Fruit fly (Drosophila melanogaster) whole organism, embryonic: Measurements from ENCODE around the gene CG34353.

Experiments
- Antp ChIP-seq: fragments of 200-800 bp; sonication (Bioruptor generic); optimal IDR thresholded peaks from 3 replicates; lab custom pipeline; 2016; ENCODE audit warnings: missing biosample characterization, missing genetic modification characterization
- B-H1 ChIP-seq: fragments of 200-800 bp; sonication (Bioruptor generic); IDR thresholded peaks from 3 replicates; pipeline ENCODE4 v1.3.6; 2022; ENCODE audit warnings: missing biosample characterization, missing genetic modification characterization
- BtbVII ChIP-seq: fragments of 200-800 bp; sonication (Bioruptor generic); optimal IDR thresholded peaks from 3 replicates; lab custom pipeline; 2017; ENCODE audit warnings: missing biosample characterization, mild to moderate bottlenecking, missing genetic modification characterization
- CG1024 ChIP-seq: fragments of 200-800 bp; sonication (Bioruptor generic); IDR thresholded peaks from 2 replicates; pipeline ENCODE4 v1.3.6; 2022; ENCODE audit warnings: missing biosample characterization, missing genetic modification characterization
- CG11456 ChIP-seq: fragments of 200-800 bp; sonication (Bioruptor generic); IDR thresholded peaks from 3 replicates; pipeline ENCODE4 v1.3.6; 2022; ENCODE audit warnings: missing biosample characterization, missing genetic modification characterization
- CG11723 ChIP-seq: fragments of 200-800 bp; sonication (Bioruptor generic); optimal IDR thresholded peaks from 2 replicates; lab custom pipeline; 2017; ENCODE audit warnings: missing biosample characterization, mild to moderate bottlenecking, missing genetic modification characterization
- CG12299 ChIP-seq: fragments of 200-800 bp; sonication (Bioruptor generic); optimal IDR thresholded peaks from 2 replicates; lab custom pipeline; 2018; ENCODE audit warnings: missing biosample characterization, mild to moderate bottlenecking, missing genetic modification characterization
- CG17328 ChIP-seq: fragments of 200-800 bp; sonication (Bioruptor generic); IDR thresholded peaks from 2 replicates; pipeline ENCODE4 v1.3.6; 2022; ENCODE audit warnings: missing biosample characterization, missing genetic modification characterization
- CG17912 ChIP-seq: fragments of 200-800 bp; sonication (Bioruptor generic); optimal IDR thresholded peaks from 2 replicates; lab custom pipeline; 2018; ENCODE audit warnings: missing biosample characterization, mild to moderate bottlenecking, missing genetic modification characterization
- CG18011 ChIP-seq: fragments of 200-800 bp; sonication (Bioruptor generic); optimal IDR thresholded peaks from 2 replicates; lab custom pipeline; 2017; ENCODE audit warnings: missing biosample characterization, missing genetic modification characterization, mild to moderate bottlenecking, moderate library complexity, missing genotype
- CG18764 ChIP-seq: fragments of 200-800 bp; sonication (Bioruptor generic); optimal IDR thresholded peaks from 3 replicates; lab custom pipeline; 2016; ENCODE audit warnings: missing biosample characterization, missing genetic modification characterization
- CG2116 ChIP-seq: fragments of 200-800 bp; sonication (Bioruptor generic); optimal IDR thresholded peaks from 3 replicates; lab custom pipeline; 2018; ENCODE audit warnings: missing biosample characterization, mild to moderate bottlenecking, missing genetic modification characterization
- CG2678 ChIP-seq: fragments of 200-800 bp; sonication (Bioruptor generic); optimal IDR thresholded peaks from 3 replicates; lab custom pipeline; 2019; ENCODE audit warnings: missing biosample characterization, mild to moderate bottlenecking, missing genetic modification characterization, moderate library complexity
- CG2712 ChIP-seq: fragments of 200-800 bp; optimal IDR thresholded peaks from 3 replicates; lab custom pipeline; 2019; ENCODE audit warnings: missing biosample characterization, mild to moderate bottlenecking, missing genetic modification characterization, moderate library complexity
- CG2875 ChIP-seq: fragments of 200-800 bp; sonication (Bioruptor generic); optimal IDR thresholded peaks from 2 replicates; lab custom pipeline; 2017; ENCODE audit warnings: missing biosample characterization, mild to moderate bottlenecking, missing genetic modification characterization, missing genetic modification reagents
- CG32772 ChIP-seq: fragments of 200-800 bp; sonication (Bioruptor generic); IDR thresholded peaks from 2 replicates; pipeline ENCODE4 v1.3.6; 2022; ENCODE audit warnings: missing biosample characterization, missing genetic modification characterization
- CG3281 ChIP-seq: fragments of 200-800 bp; sonication (Bioruptor generic); optimal IDR thresholded peaks from 3 replicates; lab custom pipeline; 2017; ENCODE audit warnings: missing biosample characterization, mild to moderate bottlenecking, missing genetic modification characterization
- CG3407 ChIP-seq: fragments of 200-800 bp; sonication (Bioruptor generic); optimal IDR thresholded peaks from 2 replicates; lab custom pipeline; 2018; ENCODE audit warnings: missing biosample characterization, mild to moderate bottlenecking, missing genetic modification characterization
- CG3726 ChIP-seq: fragments of 200-800 bp; sonication (Bioruptor generic); IDR thresholded peaks from 3 replicates; pipeline ENCODE4, ENCODE4 v1.3.6; 2022; ENCODE audit warnings: missing biosample characterization, missing genetic modification characterization
- CG43689 ChIP-seq: fragments of 200-800 bp; sonication (Bioruptor generic); IDR thresholded peaks from 2 replicates; pipeline ENCODE4 v1.3.6; 2022; ENCODE audit warnings: missing biosample characterization, missing genetic modification characterization
- CG4854 ChIP-seq: fragments of 200-800 bp; sonication (Bioruptor generic); optimal IDR thresholded peaks from 2 replicates; lab custom pipeline; 2016; ENCODE audit warnings: missing biosample characterization, missing genetic modification characterization, inconsistent platforms
- CG6813 ChIP-seq: fragments of 200-800 bp; sonication (Bioruptor generic); optimal IDR thresholded peaks from 2 replicates; lab custom pipeline; 2017; ENCODE audit warnings: missing biosample characterization, missing genetic modification characterization, mild to moderate bottlenecking, moderate library complexity, missing genetic modification reagents
- Dad ChIP-seq: fragments of 200-800 bp; sonication (Bioruptor generic); optimal IDR thresholded peaks from 3 replicates; lab custom pipeline; 2016; ENCODE audit warnings: missing biosample characterization, missing genetic modification characterization
- ERR ChIP-seq: fragments of 200-800 bp; sonication (Bioruptor generic); optimal IDR thresholded peaks from 2 replicates; lab custom pipeline; 2016; ENCODE audit warnings: missing biosample characterization, missing genetic modification characterization
- MTF-1 ChIP-seq: fragments of 200-800 bp; sonication (Bioruptor generic); optimal IDR thresholded peaks from 2 replicates; lab custom pipeline; 2018; ENCODE audit warnings: missing biosample characterization, mild to moderate bottlenecking, missing genetic modification characterization, borderline replicate concordance
- Neu2 ChIP-seq: fragments of 200-800 bp; sonication (Bioruptor generic); optimal IDR thresholded peaks from 3 replicates; lab custom pipeline; 2016; ENCODE audit warnings: missing biosample characterization, missing genetic modification characterization, borderline replicate concordance
- Nf-YB ChIP-seq: fragments of 200-800 bp; sonication (Bioruptor generic); optimal IDR thresholded peaks from 3 replicates; lab custom pipeline; 2019; ENCODE audit warnings: missing biosample characterization, mild to moderate bottlenecking, missing genetic modification characterization, moderate library complexity
- Oli ChIP-seq: fragments of 200-800 bp; sonication (Bioruptor generic); optimal IDR thresholded peaks from 2 replicates; lab custom pipeline; 2018; ENCODE audit warnings: missing biosample characterization, mild to moderate bottlenecking, missing genetic modification characterization, moderate library complexity
- Ptx1 ChIP-seq: fragments of 200-800 bp; sonication (Bioruptor generic); IDR thresholded peaks from 2 replicates; pipeline ENCODE4 v1.3.6; 2022; ENCODE audit warnings: missing biosample characterization, missing genetic modification characterization
- Sin3A ChIP-seq: fragments of >200 bp; optimal IDR thresholded peaks from 2 replicates; lab custom pipeline; 2018
- Xbp1 ChIP-seq: fragments of 200-800 bp; sonication (Bioruptor generic); optimal IDR thresholded peaks from 3 replicates; lab custom pipeline; 2016; ENCODE audit warnings: missing biosample characterization, mild to moderate bottlenecking, missing genetic modification characterization
- amos ChIP-seq: fragments of 200-800 bp; sonication (Bioruptor generic); IDR thresholded peaks from 2 replicates; pipeline ENCODE4 v1.3.6; 2022; ENCODE audit warnings: missing biosample characterization, missing genetic modification characterization; ENCODE audit not compliant: partially characterized antibody
- az2 ChIP-seq: fragments of 200-800 bp; sonication (Bioruptor generic); optimal IDR thresholded peaks from 3 replicates; lab custom pipeline; 2016; ENCODE audit warnings: missing biosample characterization, missing genetic modification characterization
- bab2 ChIP-seq: fragments of 200-800 bp; sonication (Bioruptor generic); optimal IDR thresholded peaks from 2 replicates; lab custom pipeline; 2016; ENCODE audit warnings: missing biosample characterization, missing genetic modification characterization
- bbx ChIP-seq: fragments of 200-800 bp; sonication (Bioruptor generic); IDR thresholded peaks from 2 replicates; pipeline ENCODE4 v1.3.6; 2022; ENCODE audit warnings: missing biosample characterization, missing genetic modification characterization; ENCODE audit not compliant: partially characterized antibody
- bcd ChIP-seq: fragments of 200-800 bp; sonication (Bioruptor generic); optimal IDR thresholded peaks from 2 replicates; lab custom pipeline; 2017; ENCODE audit warnings: missing biosample characterization, mild to moderate bottlenecking, missing genetic modification characterization
- dmrt11E ChIP-seq: fragments of 200-800 bp; sonication (Bioruptor generic); optimal IDR thresholded peaks from 3 replicates; lab custom pipeline; 2018; ENCODE audit warnings: missing biosample characterization, mild to moderate bottlenecking, missing genetic modification characterization, moderate library complexity
- ind ChIP-seq: fragments of 200-800 bp; sonication (Bioruptor generic); optimal IDR thresholded peaks from 3 replicates; lab custom pipeline; 2016; ENCODE audit warnings: missing biosample characterization, missing genetic modification characterization
- knrl ChIP-seq: fragments of 200-800 bp; sonication (Bioruptor generic); IDR thresholded peaks from 3 replicates; pipeline ENCODE4 v1.3.6; 2022; ENCODE audit warnings: missing biosample characterization, missing genetic modification characterization; ENCODE audit not compliant: partially characterized antibody
- lab ChIP-seq: fragments of 200-800 bp; sonication (Bioruptor generic); optimal IDR thresholded peaks from 3 replicates; lab custom pipeline; 2017; ENCODE audit warnings: missing biosample characterization, missing genetic modification characterization, mild to moderate bottlenecking, moderate library complexity, missing genetic modification reagents
- nom ChIP-seq: fragments of 200-800 bp; sonication (Bioruptor generic); optimal IDR thresholded peaks from 2 replicates; lab custom pipeline; 2017; ENCODE audit warnings: missing biosample characterization, missing genetic modification characterization, mild to moderate bottlenecking, moderate library complexity, missing genetic modification reagents
- odd ChIP-seq: fragments of 200-800 bp; sonication (Bioruptor generic); optimal IDR thresholded peaks from 2 replicates; lab custom pipeline; 2017; ENCODE audit warnings: missing biosample characterization, mild to moderate bottlenecking, missing genetic modification characterization
- org-1 ChIP-seq: fragments of 200-800 bp; sonication (Bioruptor generic); optimal IDR thresholded peaks from 2 replicates; lab custom pipeline; 2017; ENCODE audit warnings: missing biosample characterization, missing genetic modification characterization
- sc ChIP-seq, 3 experiments: fragments of >200 bp in 2 of 3; fragments of 200-800 bp in 1 of 3; sonication (Bioruptor generic) in 1 of 3; optimal IDR thresholded peaks; 2 replicates in 2 of 3; 3 replicates in 1 of 3; lab custom pipeline; 2017; ENCODE audit warnings: mild to moderate bottlenecking in 1 of 3, missing biosample characterization in 1 of 3, missing genetic modification characterization in 1 of 3, missing genetic modification reagents in 1 of 3
- ssp ChIP-seq: fragments of 200-800 bp; sonication (Bioruptor generic); IDR thresholded peaks from 2 replicates; pipeline ENCODE4 v1.3.6; 2022; ENCODE audit warnings: missing biosample characterization, missing genetic modification characterization
- tgo ChIP-seq: fragments of 200-800 bp; sonication (Bioruptor generic); IDR thresholded peaks from 3 replicates; pipeline ENCODE4 v1.3.6; 2022; ENCODE audit warnings: missing biosample characterization, missing genetic modification characterization
- tll ChIP-seq, 2 experiments: fragments of 200-800 bp in 1 of 2; fragments of >200 bp in 1 of 2; sonication (Bioruptor generic) in 1 of 2; optimal IDR thresholded peaks; 2 replicates each; lab custom pipeline; 2017 to 2019; ENCODE audit warnings: missing biosample characterization in 2 of 2, missing genetic modification characterization in 2 of 2, mild to moderate bottlenecking in 1 of 2, moderate library complexity in 1 of 2
- usp ChIP-seq: fragments of >200 bp; optimal IDR thresholded peaks from 2 replicates; lab custom pipeline; 2017; ENCODE audit warnings: missing biosample characterization, missing genetic modification characterization
- wdn ChIP-seq: fragments of 200-800 bp; sonication (Bioruptor generic); IDR thresholded peaks from 2 replicates; pipeline ENCODE4 v1.3.6; 2022; ENCODE audit warnings: missing biosample characterization, missing genetic modification characterization

The CG34353 gene

DNA sequence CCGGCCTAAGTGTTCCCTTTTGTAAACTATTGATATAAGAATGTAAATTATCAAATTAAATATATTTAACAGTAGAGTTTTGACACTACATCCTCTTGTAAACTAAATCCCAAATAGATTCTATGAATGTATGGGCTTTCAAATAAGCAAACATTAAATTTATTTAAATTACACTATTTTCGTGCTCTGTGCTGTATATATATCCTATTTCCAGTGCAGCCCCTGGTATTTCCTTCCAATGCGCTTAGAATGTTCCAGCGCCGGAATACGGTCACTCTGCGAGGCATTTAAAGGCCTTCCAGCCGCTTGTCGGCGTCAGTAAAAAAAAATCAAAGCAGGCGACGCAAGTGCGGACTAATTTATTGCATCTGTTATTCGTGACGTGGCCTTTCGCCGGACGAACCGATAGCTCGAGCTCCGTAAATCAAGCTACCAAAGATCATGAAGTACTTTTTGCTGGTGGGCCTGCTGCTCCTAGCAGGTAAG lies 42.8 kb upstream of the CG34353 start, which contains the start of gene Gp93:
Gene Gp93, plus strand, starts transcription at position 291 of the 486 bp plus-strand sequence.
- peak; percentile 54 for TF ChIP-seq ssp (GFP tag; lab: Robert Waterston, UW)
- TF ChIP-seq amos, result peak; percentile 55; the same call in 1 of the 2 replicates
- TF ChIP-seq CG2875, result peak; percentile 18
- TF ChIP-seq bcd (GFP tag; lab: Kevin White, UChicago), result peak; percentile 38
- TF ChIP-seq nom (GFP tag; lab: Kevin White, UChicago), result peak; percentile 67
- TF ChIP-seq dmrt11E (tag; lab: Kevin White, UChicago), result peak; percentile 69
- no peak for TF ChIP-seq Neu2 (GFP tag; lab: Kevin White, UChicago)
- TF ChIP-seq CG4854, result no peak
- no peak for TF ChIP-seq usp
- 0 out of 3 replicates have a peak, but pooled peaks have one; percentile 43 for TF ChIP-seq CG11456 (GFP tag; lab: Robert Waterston, UW)
- TF ChIP-seq Antp (GFP tag; lab: Kevin White, UChicago), result peak; percentile 21
- no peak for TF ChIP-seq knrl (GFP tag; lab: Robert Waterston, UW)
- TF ChIP-seq CG2678, result peak; percentile 69
- no peak for TF ChIP-seq lab
- TF ChIP-seq B-H1 (GFP tag; lab: Robert Waterston, UW), result peak; percentile 49
- no peak for TF ChIP-seq CG3407 (GFP tag; lab: Kevin White, UChicago)
- TF ChIP-seq CG43689 (GFP tag; lab: Robert Waterston, UW), result no peak
- TF ChIP-seq ind (GFP tag; lab: Kevin White, UChicago), result no peak
- no peak for TF ChIP-seq CG17912 (GFP tag; lab: Kevin White, UChicago)
- no peak for TF ChIP-seq BtbVII
- peak; percentile 54 for TF ChIP-seq CG2116 (GFP tag; lab: Kevin White, UChicago)
- TF ChIP-seq CG3726 (GFP tag; lab: Robert Waterston, UW), result no peak
- peak; percentile 48 for TF ChIP-seq CG3281 (GFP tag; lab: Kevin White, UChicago)
- TF ChIP-seq Xbp1 (GFP tag; lab: Kevin White, UChicago), result peak; percentile 98
- TF ChIP-seq Sin3A, result peak; percentile 37
- TF ChIP-seq sc (optimal IDR thresholded peaks at IDR 0.05; lab: Kevin White, UChicago), result no peak
- TF ChIP-seq sc (GFP tag; optimal IDR thresholded peaks at IDR 0.05; lab: Kevin White, UChicago), result no peak
- peak; percentile 24 for TF ChIP-seq MTF-1 (GFP tag; lab: Kevin White, UChicago)
- no peak for TF ChIP-seq CG11723 (GFP tag; lab: Kevin White, UChicago)
- TF ChIP-seq CG2712 (tag; lab: Kevin White, UChicago), result peak; percentile 74
- TF ChIP-seq CG32772 (GFP tag; lab: Robert Waterston, UW), result peak; percentile 74
- TF ChIP-seq CG1024 (GFP tag; lab: Robert Waterston, UW), result 0 out of 2 replicates have a peak, but pooled peaks have one; percentile 37
- peak; percentile 16 for TF ChIP-seq Nf-YB (GFP tag; lab: Kevin White, UChicago)
- TF ChIP-seq Dad (GFP tag; lab: Kevin White, UChicago), result no peak
- TF ChIP-seq bbx (GFP tag; lab: Robert Waterston, UW), result peak; percentile 57
- peak; percentile 39 for TF ChIP-seq bab2 (GFP tag; lab: Kevin White, UChicago)
- no peak for TF ChIP-seq CG18764 (GFP tag; lab: Kevin White, UChicago)
- peak; percentile 62 for TF ChIP-seq Oli (tag; lab: Kevin White, UChicago)
- no peak for TF ChIP-seq CG6813 (GFP tag; lab: Kevin White, UChicago)
- peak; percentile 35 for TF ChIP-seq ERR (GFP tag; lab: Kevin White, UChicago)
- TF ChIP-seq CG17328 (GFP tag; lab: Robert Waterston, UW), result peak; percentile 67; the same call in 1 of the 2 replicates
- no peak for TF ChIP-seq CG12299 (tag; lab: Kevin White, UChicago)
- peak; percentile 12 for TF ChIP-seq CG18011 (GFP tag; lab: Kevin White, UChicago)
- peak; percentile 71; the same call in 2 of the 3 replicates for TF ChIP-seq tgo (GFP tag; lab: Robert Waterston, UW)
- TF ChIP-seq az2 (GFP tag; lab: Kevin White, UChicago), result peak; percentile 66
- no peak for TF ChIP-seq odd
- no peak for TF ChIP-seq tll (GFP tag; optimal IDR thresholded peaks at IDR 0.05; lab: Kevin White, UChicago)
- TF ChIP-seq org-1 (GFP tag; lab: Kevin White, UChicago), result peak; percentile 2
- peak; percentile 73; the same call in 1 of the 2 replicates for TF ChIP-seq Ptx1 (GFP tag; lab: Robert Waterston, UW)
- TF ChIP-seq wdn (GFP tag; lab: Robert Waterston, UW), result 0 out of 2 replicates have a peak, but pooled peaks have one; percentile 5
